Worm (Caenorhabditis elegans) whole organism, L4 larva: ENCODE measurements around the gene srj-49.

Experiments
- D1046.2 ChIP-seq: fragments of 200-800 bp; sonication (Bioruptor generic); IDR thresholded peaks from 2 replicates; pipeline ENCODE4 v1.3.6; 2022; ENCODE audit warnings: missing genetic modification characterization, missing compliant biosample characterization
- F10B5.3 ChIP-seq: sonication (generic microtip); optimal IDR thresholded peaks from 2 replicates; lab custom pipeline; 2016; ENCODE audit warnings: mild to moderate bottlenecking, missing genetic modification characterization, missing compliant biosample characterization
- R02D3.7 ChIP-seq: fragments of 150-350 bp; sonication (generic microtip); optimal IDR thresholded peaks from 3 replicates; lab custom pipeline; 2014; ENCODE audit warnings: missing biosample characterization, missing genetic modification characterization
- ZK337.2 ChIP-seq: fragments of 200-800 bp; sonication (Bioruptor generic); IDR thresholded peaks from 2 replicates; pipeline ENCODE4 v1.3.6; 2022; ENCODE audit warnings: missing genetic modification reagents, missing genetic modification characterization, missing compliant biosample characterization
- ZK546.5 ChIP-seq, 2 experiments: sonication (generic microtip); optimal IDR thresholded peaks; 2 replicates each; lab custom pipeline; 2017; ENCODE audit warnings: missing biosample characterization in 2 of 2, missing genetic modification characterization in 2 of 2
- aha-1 ChIP-seq: fragments of 150-350 bp; peaks from one replicate; lab custom pipeline; 2014; ENCODE audit warnings: missing biosample characterization, missing genetic modification characterization
- attf-4 ChIP-seq: sonication (generic microtip); optimal IDR thresholded peaks from 3 replicates; lab custom pipeline; 2017; ENCODE audit warnings: missing biosample characterization, missing genetic modification characterization
- ceh-20 ChIP-seq: fragments of 200-800 bp; sonication (Bioruptor generic); IDR thresholded peaks from 2 replicates; pipeline ENCODE4 v1.3.6; 2022; ENCODE audit warnings: missing genetic modification reagents, missing genetic modification characterization, missing compliant biosample characterization
- ceh-62 ChIP-seq: sonication (generic microtip); optimal IDR thresholded peaks from 2 replicates; lab custom pipeline; 2017; ENCODE audit warnings: missing biosample characterization, missing genetic modification characterization
- ces-1 ChIP-seq: fragments of 150-350 bp; sonication (generic microtip); optimal IDR thresholded peaks from 4 replicates; lab custom pipeline; 2014; ENCODE audit warnings: missing biosample characterization, missing genetic modification reagents, missing genetic modification characterization
- ctbp-1 ChIP-seq: fragments of 200-800 bp; sonication (Bioruptor generic); IDR thresholded peaks from 2 replicates; pipeline ENCODE4 v1.3.6; 2022; ENCODE audit warnings: missing genetic modification reagents, missing genetic modification characterization, missing compliant biosample characterization
- daf-12 ChIP-seq: fragments of 150-350 bp; optimal IDR thresholded peaks from 2 replicates; lab custom pipeline; 2014; ENCODE audit warnings: missing biosample characterization, missing genetic modification reagents, missing genetic modification characterization
- daf-16 ChIP-seq, 3 experiments: sonication (generic microtip); optimal IDR thresholded peaks; 2 replicates each; lab custom pipeline; 2016 to 2017; ENCODE audit warnings: missing genetic modification characterization in 3 of 3, missing genetic modification reagents in 3 of 3, mild to moderate bottlenecking in 2 of 3, missing compliant biosample characterization in 2 of 3, missing biosample characterization in 1 of 3, moderate library complexity in 1 of 3
- dmd-6 ChIP-seq: fragments of 200-800 bp; sonication (Bioruptor generic); IDR thresholded peaks from 2 replicates; pipeline ENCODE4 v1.3.6; 2022; ENCODE audit warnings: missing genetic modification reagents, missing genetic modification characterization, missing compliant biosample characterization
- dpl-1 ChIP-seq: fragments of 150-350 bp; optimal IDR thresholded peaks from 2 replicates; lab custom pipeline; 2014; ENCODE audit warnings: missing biosample characterization, missing genetic modification reagents, missing genetic modification characterization
- dve-1 ChIP-seq: sonication (generic microtip); optimal IDR thresholded peaks from 2 replicates; lab custom pipeline; 2017; ENCODE audit warnings: antibody characterized with exemption, mild to moderate bottlenecking, missing genetic modification characterization, missing compliant biosample characterization; ENCODE audit not compliant: insufficient read depth
- egl-27 ChIP-seq: sonication (generic microtip); optimal IDR thresholded peaks from 3 replicates; lab custom pipeline; 2017; ENCODE audit warnings: missing biosample characterization, missing genetic modification reagents, missing genetic modification characterization
- fos-1 ChIP-seq: fragments of 150-350 bp; optimal IDR thresholded peaks from 2 replicates; lab custom pipeline; 2014; ENCODE audit warnings: missing biosample characterization, missing genetic modification characterization
- hif-1 ChIP-seq, 2 experiments: sonication (generic microtip); optimal IDR thresholded peaks; 2 replicates each; lab custom pipeline; 2016 to 2017; ENCODE audit warnings: missing compliant biosample characterization in 2 of 2, missing genetic modification characterization in 2 of 2, missing genetic modification reagents in 2 of 2, missing genotype in 2 of 2, mild to moderate bottlenecking in 1 of 2
- hmg-1.1 ChIP-seq: fragments of 200-800 bp; sonication (Bioruptor generic); IDR thresholded peaks from 2 replicates; pipeline ENCODE4 v1.3.6; 2022; ENCODE audit warnings: missing genetic modification reagents, missing genetic modification characterization, missing compliant biosample characterization
- jun-1 ChIP-seq: fragments of 150-350 bp; optimal IDR thresholded peaks from 2 replicates; lab custom pipeline; 2014; ENCODE audit warnings: missing biosample characterization, missing genetic modification reagents, missing genetic modification characterization
- mep-1 ChIP-seq: fragments of 150-350 bp; sonication (generic microtip); optimal IDR thresholded peaks from 3 replicates; lab custom pipeline; 2014; ENCODE audit warnings: missing biosample characterization, missing genetic modification characterization
- mes-2 ChIP-seq: sonication (generic microtip); optimal IDR thresholded peaks from 2 replicates; lab custom pipeline; 2016; ENCODE audit warnings: missing genotype, mild to moderate bottlenecking, missing genetic modification characterization, missing compliant biosample characterization; ENCODE audit not compliant: poor library complexity, severe bottlenecking
- nhr-10 ChIP-seq: fragments of 150-350 bp; optimal IDR thresholded peaks from 2 replicates; lab custom pipeline; 2014; ENCODE audit warnings: missing biosample characterization, missing genetic modification characterization
- nhr-102 ChIP-seq: sonication (generic microtip); optimal IDR thresholded peaks from 2 replicates; lab custom pipeline; 2016; ENCODE audit warnings: mild to moderate bottlenecking, missing genetic modification characterization, moderate library complexity, missing compliant biosample characterization
- nhr-111 ChIP-seq: fragments of 200-800 bp; sonication (Bioruptor generic); optimal IDR thresholded peaks from 2 replicates; lab custom pipeline; 2018; ENCODE audit warnings: mild to moderate bottlenecking, missing genetic modification characterization, missing compliant biosample characterization
- nhr-28 ChIP-seq: fragments of 150-350 bp; optimal IDR thresholded peaks from 2 replicates; lab custom pipeline; 2014; ENCODE audit warnings: missing biosample characterization, missing genetic modification characterization
- nhr-42 ChIP-seq: fragments of 200-800 bp; sonication (Bioruptor generic); IDR thresholded peaks from 2 replicates; pipeline ENCODE4 v1.3.6; 2022; ENCODE audit warnings: missing genetic modification characterization, missing compliant biosample characterization
- nhr-76 ChIP-seq: fragments of 150-350 bp; optimal IDR thresholded peaks from 2 replicates; lab custom pipeline; 2014; ENCODE audit warnings: missing biosample characterization, missing genetic modification characterization
- nhr-77 ChIP-seq: fragments of 150-350 bp; optimal IDR thresholded peaks from 2 replicates; lab custom pipeline; 2014; ENCODE audit warnings: missing biosample characterization, missing genetic modification characterization
- pha-4 ChIP-seq, 2 experiments: fragments of 150-350 bp in 1 of 2; fragments of 200-800 bp in 1 of 2; sonication (Bioruptor generic) in 1 of 2; IDR thresholded peaks in 1 of 2; optimal IDR thresholded peaks in 1 of 2; 2 replicates each; pipeline versions ENCODE4 v1.3.6 to Lab custom; 2014 to 2022; ENCODE audit warnings: missing genetic modification characterization in 2 of 2, missing genetic modification reagents in 2 of 2, missing biosample characterization in 1 of 2, missing compliant biosample characterization in 1 of 2
- pqm-1 ChIP-seq: sonication (generic microtip); optimal IDR thresholded peaks from 2 replicates; lab custom pipeline; 2017; ENCODE audit warnings: missing biosample characterization, missing genetic modification characterization
- saeg-2 ChIP-seq: fragments of 200-800 bp; sonication (Bioruptor generic); IDR thresholded peaks from 2 replicates; pipeline ENCODE4 v1.3.6; 2022; ENCODE audit warnings: missing genetic modification reagents, missing genetic modification characterization, missing compliant biosample characterization
- set-16 ChIP-seq: fragments of 200-800 bp; sonication (Bioruptor generic); IDR thresholded peaks from 2 replicates; pipeline ENCODE4 v1.3.6; 2022; ENCODE audit warnings: missing genetic modification reagents, missing genetic modification characterization, missing compliant biosample characterization
- snpc-1.2 ChIP-seq: fragments of 200-800 bp; sonication (Bioruptor generic); IDR thresholded peaks from 2 replicates; pipeline ENCODE4 v1.3.6; 2022; ENCODE audit warnings: missing genetic modification reagents, missing genetic modification characterization, missing compliant biosample characterization
- spr-3 ChIP-seq: fragments of 200-800 bp; sonication (Bioruptor generic); optimal IDR thresholded peaks from 2 replicates; lab custom pipeline; 2018; ENCODE audit warnings: mild to moderate bottlenecking, missing genetic modification characterization, missing compliant biosample characterization
- zag-1 ChIP-seq: fragments of 150-350 bp; optimal IDR thresholded peaks from 2 replicates; lab custom pipeline; 2014; ENCODE audit warnings: missing biosample characterization, missing genetic modification characterization
- zfp-3 ChIP-seq: fragments of 200-800 bp; sonication (Bioruptor generic); conservative IDR thresholded peaks from 2 replicates; pipeline ENCODE4 v1.3.6; 2022; ENCODE audit warnings: missing genetic modification reagents, missing genetic modification characterization, missing compliant biosample characterization
- ztf-11 ChIP-seq: fragments of 150-350 bp; optimal IDR thresholded peaks from 2 replicates; lab custom pipeline; 2014; ENCODE audit warnings: missing biosample characterization, missing genetic modification characterization
- ztf-7 ChIP-seq: fragments of 150-350 bp; optimal IDR thresholded peaks from 2 replicates; lab custom pipeline; 2014; ENCODE audit warnings: missing biosample characterization, missing genetic modification characterization

Gene srj-49

ce11 chrV:2891927-2892326, 43.8 kb upstream of the srj-49 start, which contains the start of gene F37B4.15:
F37B4.15 (plus strand) TSS chrV:2892227.
- no peak for TF ChIP-seq hmg-1.1 (GFP tag; lab: Robert Waterston, UW)
- TF ChIP-seq nhr-28: peak; percentile 23
- no peak for TF ChIP-seq ctbp-1 (GFP tag; lab: Robert Waterston, UW)
- TF ChIP-seq ZK337.2: no peak
- TF ChIP-seq, all 104 proteins: peak for 1

ce11 chrV:2888681-2889080, 40.5 kb upstream of the srj-49 start, which contains the start of gene srw-4:
srw-4 (minus strand) TSS chrV:2888781.
- TF ChIP-seq set-16 (no peak), dpl-1 (no peak), nhr-102 (tag; lab: Kevin White, UChicago) (no peak), ces-1 (GFP tag; lab: Kevin White, UChicago) (no peak), ztf-7 (tag; lab: Kevin White, UChicago) (no peak)

ce11 chrV:2888265-2888664, 40.1 kb upstream of the srj-49 start:
- TF ChIP-seq egl-27: no peak
- no peak for TF ChIP-seq dpl-1
- no peak for TF ChIP-seq hif-1 (tag; optimal IDR thresholded peaks at IDR 0.05; lab: Kevin White, UChicago)
- TF ChIP-seq aha-1: peak; percentile 93

- TF ChIP-seq D1046.2 (GFP tag; lab: Robert Waterston, UW): no peak
- TF ChIP-seq jun-1 (tag; lab: Kevin White, UChicago): no peak
- no peak for TF ChIP-seq nhr-76 (tag; lab: Kevin White, UChicago)
- no peak for TF ChIP-seq mes-2 (tag; lab: Kevin White, UChicago)
- no peak for TF ChIP-seq F10B5.3 (tag; lab: Kevin White, UChicago)
- TF ChIP-seq ZK546.5 (tag; optimal IDR thresholded peaks at IDR 0.05; lab: Kevin White, UChicago): no peak
- TF ChIP-seq saeg-2 (GFP tag; lab: Robert Waterston, UW): no peak
- TF ChIP-seq ces-1 (GFP tag; lab: Kevin White, UChicago): no peak
- no peak for TF ChIP-seq zag-1 (tag; lab: Kevin White, UChicago)
- no peak for TF ChIP-seq zfp-3 (GFP tag; lab: Robert Waterston, UW)
- no peak for TF ChIP-seq ztf-11
- no peak for TF ChIP-seq nhr-77
- TF ChIP-seq ceh-62 (tag; lab: Kevin White, UChicago): no peak
- TF ChIP-seq, all 104 proteins: peak for 0
These were observed 36.3 kb upstream of the srj-49 start, which contains the start of gene sre-24 for ce11 chrV:2884411-2884810. sre-24 (plus strand) TSS chrV:2884711.

- TF ChIP-seq F10B5.3 (tag; lab: Kevin White, UChicago) (no peak), ceh-20 (GFP tag; lab: Robert Waterston, UW) (no peak), daf-12 (tag; lab: Kevin White, UChicago) (no peak), mep-1 (tag; lab: Kevin White, UChicago) (no peak), attf-4 (tag; lab: Kevin White, UChicago) (no peak), R02D3.7 (tag; lab: Kevin White, UChicago) (no peak), nhr-76 (tag; lab: Kevin White, UChicago) (no peak), spr-3 (GFP tag; lab: Kevin White, UChicago) (no peak), pha-4 (GFP tag; IDR thresholded peaks at IDR 0.05; lab: Robert Waterston, UW) (no peak), pha-4 (tag; optimal IDR thresholded peaks at IDR 0.05; lab: Kevin White, UChicago) (no peak), nhr-10 (no peak)
These were observed 35.0 kb upstream of the srj-49 start for ce11 chrV:2883097-2883496.

ce11 chrV:2881565-2881964, 33.4 kb upstream of the srj-49 start:
- TF ChIP-seq nhr-111 (GFP tag; lab: Kevin White, UChicago) (no peak), ceh-20 (GFP tag; lab: Robert Waterston, UW) (0 out of 2 replicates have a peak, but pooled peaks have one; percentile 12), fos-1 (tag; lab: Kevin White, UChicago) (no peak), dmd-6 (GFP tag; lab: Robert Waterston, UW) (peak; percentile 81), daf-16 (GFP tag; optimal IDR thresholded peaks at IDR 0.05; lab: Kevin White, UChicago) (no peak), daf-16 (tag; optimal IDR thresholded peaks at IDR 0.05; lab: Kevin White, UChicago) (peak; percentile 55), dve-1 (tag; lab: Kevin White, UChicago) (peak; percentile 47), nhr-28 (peak; percentile 61), nhr-76 (tag; lab: Kevin White, UChicago) (no peak), nhr-42 (GFP tag; lab: Robert Waterston, UW) (no peak), aha-1 (peak; percentile 70), snpc-1.2 (GFP tag; lab: Robert Waterston, UW) (no peak), pqm-1 (tag; lab: Kevin White, UChicago) (peak; percentile 11)
